Worm (Caenorhabditis elegans) whole organism, L1 larva: ENCODE measurements around the gene C09B9.7.
"Not testable (repeated sequence)": the region's sequence is repeated elsewhere in the genome, so short reads cannot be mapped to it uniquely, and the experiment has no call there.

Source experiments
- C16A3.4 ChIP-seq: fragments of 150-350 bp; optimal IDR thresholded peaks from 2 replicates; lab custom pipeline; 2014; ENCODE audit warnings: missing biosample characterization, missing genetic modification characterization
- blmp-1 ChIP-seq: fragments of 150-350 bp; optimal IDR thresholded peaks from 2 replicates; lab custom pipeline; 2014; ENCODE audit warnings: missing biosample characterization, missing genetic modification characterization
- efl-3 ChIP-seq: fragments of 200-800 bp; sonication (Bioruptor generic); optimal IDR thresholded peaks from 2 replicates; lab custom pipeline; 2018; ENCODE audit warnings: mild to moderate bottlenecking, missing genetic modification characterization, missing compliant biosample characterization
- fkh-10 ChIP-seq: sonication (generic microtip); optimal IDR thresholded peaks from 2 replicates; lab custom pipeline; 2017; ENCODE audit warnings: missing biosample characterization, missing genetic modification reagents, missing genetic modification characterization
- lin-15B ChIP-seq: fragments of 150-350 bp; sonication (generic microtip); optimal IDR thresholded peaks from 3 replicates; lab custom pipeline; 2014; ENCODE audit warnings: missing biosample characterization, missing genetic modification characterization
- mdl-1 ChIP-seq, 2 experiments: fragments of 150-350 bp; optimal IDR thresholded peaks; 2 replicates each; lab custom pipeline; 2014 to 2017; ENCODE audit warnings: missing biosample characterization in 2 of 2, missing genetic modification characterization in 2 of 2, inconsistent platforms in 1 of 2
- nhr-12 ChIP-seq: sonication (generic microtip); optimal IDR thresholded peaks from 2 replicates; lab custom pipeline; 2017; ENCODE audit warnings: missing biosample characterization, missing genetic modification characterization
- snpc-4 ChIP-seq: fragments of 150-350 bp; optimal IDR thresholded peaks from 2 replicates; lab custom pipeline; 2014; ENCODE audit warnings: missing biosample characterization, missing genetic modification characterization
- unc-130 ChIP-seq: fragments of 150-350 bp; optimal IDR thresholded peaks from 2 replicates; lab custom pipeline; 2017; ENCODE audit warnings: missing biosample characterization, missing genetic modification characterization, inconsistent platforms
- zag-1 ChIP-seq: fragments of 150-350 bp; optimal IDR thresholded peaks from 2 replicates; lab custom pipeline; 2014; ENCODE audit warnings: missing biosample characterization, missing genetic modification characterization
- ztf-4 ChIP-seq: fragments of 150-350 bp; optimal IDR thresholded peaks from 2 replicates; lab custom pipeline; 2014; ENCODE audit warnings: missing biosample characterization, missing genetic modification characterization

DNA sequence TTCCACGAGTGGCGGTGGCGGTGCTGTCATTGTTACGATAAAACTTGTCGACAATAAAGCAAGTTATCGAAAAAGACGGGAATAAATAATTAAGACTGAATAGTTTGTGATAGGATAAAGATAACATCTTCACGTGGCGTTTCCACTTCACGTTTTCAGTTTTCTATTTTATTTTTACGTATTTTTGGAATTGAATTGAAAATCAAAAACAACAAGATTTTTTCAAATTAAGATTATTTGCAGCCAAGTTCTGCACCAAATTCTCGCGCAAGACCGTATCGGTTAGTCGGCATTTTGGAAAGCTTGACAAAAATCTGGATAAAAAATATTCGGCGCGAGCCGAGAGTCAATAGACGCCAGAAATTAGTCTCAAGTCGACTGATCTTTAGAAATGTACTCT, 6.0 kb upstream of the C09B9.7 start, which contains the start of gene ttbk-2.2:
- TF ChIP-seq snpc-4; blmp-1 (tag; lab: Kevin White, UChicago); unc-130 (tag; lab: Kevin White, UChicago); C16A3.4; mdl-1 (tag; optimal IDR thresholded peaks at IDR 0.05; lab: Kevin White, UChicago); zag-1; efl-3 (GFP tag; lab: Kevin White, UChicago); nhr-12 (tag; lab: Kevin White, UChicago); fkh-10; ztf-4 (tag; lab: Kevin White, UChicago); lin-15B (tag; lab: Kevin White, UChicago): not testable (repeated sequence)
